Worm (Caenorhabditis elegans): ENCODE results near the gene T04C9.3.
A peak's percentile ranks its signal among the peaks of the same experiment; 100 is the strongest.

Gene T04C9.3

ce11 chrIII:5985340-5985739, at the start of gene T04C9.3:
Gene T04C9.3, plus strand, starts transcription at chrIII:5985640.
- TF ChIP-seq sdc-2 (tag; optimal IDR thresholded peaks at IDR 0.05) (no peak), pros-1 (tag; optimal IDR thresholded peaks at IDR 0.05) (no peak), ceh-2 (tag; optimal IDR thresholded peaks at IDR 0.05) (no peak), ceh-45 (GFP tag; IDR thresholded peaks at IDR 0.05) (no peak), ceh-19 (GFP tag; optimal IDR thresholded peaks at IDR 0.05) (no peak), ceh-6 (GFP tag; optimal IDR thresholded peaks at IDR 0.05) (no peak), dve-1 (tag; optimal IDR thresholded peaks at IDR 0.05) (no peak)

- TF ChIP-seq ceh-48 (tag; optimal IDR thresholded peaks at IDR 0.05) (no peak), tbx-2 (tag; optimal IDR thresholded peaks at IDR 0.05) (no peak), ceh-18 (tag; optimal IDR thresholded peaks at IDR 0.05) (no peak), elt-4 (tag; optimal IDR thresholded peaks at IDR 0.05) (no peak), ref-2 (tag; optimal IDR thresholded peaks at IDR 0.05) (no peak), lin-11 (tag; optimal IDR thresholded peaks at IDR 0.05) (no peak), F13H6.1 (tag; optimal IDR thresholded peaks at IDR 0.05) (no peak), ceh-24 (tag; optimal IDR thresholded peaks at IDR 0.05) (no peak), unc-86 (tag; optimal IDR thresholded peaks at IDR 0.05) (no peak), gmeb-2 (tag; optimal IDR thresholded peaks at IDR 0.05) (no peak), pax-1 (tag; optimal IDR thresholded peaks at IDR 0.05) (no peak), hlh-13 (GFP tag; optimal IDR thresholded peaks at IDR 0.05) (no peak), elt-2 (tag; optimal IDR thresholded peaks at IDR 0.05) (no peak), nfya-1 (tag; optimal IDR thresholded peaks at IDR 0.05) (no peak), ceh-9 (tag; optimal IDR thresholded peaks at IDR 0.05) (no peak), ceh-14 (tag; optimal IDR thresholded peaks at IDR 0.05) (no peak), K02D7.2 (tag; optimal IDR thresholded peaks at IDR 0.05) (no peak), unc-55 (GFP tag; optimal IDR thresholded peaks at IDR 0.05) (no peak), sox-2 (GFP tag; IDR thresholded peaks at IDR 0.05) (no peak)
These were observed 48.4 kb upstream of the T04C9.3 start, which contains the start of gene EGAP1.1 for ce11 chrIII:5936992-5937391. Gene EGAP1.1, minus strand, starts transcription at chrIII:5937220.

ce11 chrIII:5938013-5938412, 47.4 kb upstream of the T04C9.3 start:
- peak; percentile 39 for TF ChIP-seq ceh-18 (tag; optimal IDR thresholded peaks at IDR 0.05)
- TF ChIP-seq ets-4 (tag; optimal IDR thresholded peaks at IDR 0.05): peak; percentile 75
- TF ChIP-seq K02D7.2 (tag; optimal IDR thresholded peaks at IDR 0.05): no peak
- no peak for TF ChIP-seq ceh-48 (tag; optimal IDR thresholded peaks at IDR 0.05)
- peak; percentile 2 for TF ChIP-seq ref-2 (tag; optimal IDR thresholded peaks at IDR 0.05)
- TF ChIP-seq F13H6.1 (tag; optimal IDR thresholded peaks at IDR 0.05): peak; percentile 36
- no peak for TF ChIP-seq che-1 (tag; optimal IDR thresholded peaks at IDR 0.05)
- peak; percentile 60 for TF ChIP-seq hlh-30 (tag; optimal IDR thresholded peaks at IDR 0.05; ENCODE audit: insufficient read depth)
- TF ChIP-seq rnt-1 (tag; optimal IDR thresholded peaks at IDR 0.05): peak; percentile 44
- no peak for TF ChIP-seq C08G9.2 (tag; optimal IDR thresholded peaks at IDR 0.05)

ce11 chrIII:5938790-5939452, 46.5 kb upstream of the T04C9.3 start:
- TF ChIP-seq fax-1 (tag; optimal IDR thresholded peaks at IDR 0.05) (no peak), unc-42 (tag; optimal IDR thresholded peaks at IDR 0.05) (peak; percentile 13)

Data from whole organism, late embryonic.